Fruit fly (Drosophila melanogaster) whole organism, embryonic: Measurements from ENCODE around the gene Moe.
A peak's percentile ranks its signal among the peaks of the same experiment; 100 is the strongest.

Experiments used
- Ada2b ChIP-seq: fragments of 200-800 bp; sonication (Bioruptor generic); IDR thresholded peaks from 2 replicates; pipeline ENCODE4 v1.3.6; 2022; ENCODE audit warnings: missing biosample characterization, missing genetic modification characterization
- Aef1 ChIP-seq: fragments of 200-800 bp; sonication (Bioruptor generic); IDR thresholded peaks from 3 replicates; pipeline ENCODE4 v1.3.6; 2022; ENCODE audit warnings: missing biosample characterization, missing genetic modification characterization
- Awh ChIP-seq: fragments of 200-800 bp; sonication (Bioruptor generic); IDR thresholded peaks from 2 replicates; pipeline ENCODE4, ENCODE4 v1.3.6; 2022; ENCODE audit warnings: missing biosample characterization, missing genetic modification characterization
- CG11696 ChIP-seq: fragments of 200-800 bp; sonication (Bioruptor generic); IDR thresholded peaks from 2 replicates; pipeline ENCODE4 v1.3.6; 2022; ENCODE audit warnings: missing biosample characterization, missing genetic modification characterization
- CG12104 ChIP-seq: fragments of 200-800 bp; sonication (Bioruptor generic); optimal IDR thresholded peaks from 3 replicates; lab custom pipeline; 2016; ENCODE audit warnings: missing biosample characterization, missing genetic modification characterization
- CG12219 ChIP-seq: fragments of 200-800 bp; sonication (Bioruptor generic); optimal IDR thresholded peaks from 3 replicates; lab custom pipeline; 2018; ENCODE audit warnings: missing biosample characterization, mild to moderate bottlenecking, missing genetic modification characterization
- CG12391 ChIP-seq: fragments of 200-800 bp; sonication (Bioruptor generic); optimal IDR thresholded peaks from 3 replicates; lab custom pipeline; 2018; ENCODE audit warnings: missing biosample characterization, mild to moderate bottlenecking, missing genetic modification characterization, moderate library complexity
- CG13424 ChIP-seq: fragments of 200-800 bp; sonication (Bioruptor generic); optimal IDR thresholded peaks from 2 replicates; lab custom pipeline; 2019; ENCODE audit warnings: missing biosample characterization, mild to moderate bottlenecking, missing genetic modification characterization, moderate library complexity
- CG13624 ChIP-seq: fragments of 200-800 bp; sonication (Bioruptor generic); optimal IDR thresholded peaks from 2 replicates; lab custom pipeline; 2016; ENCODE audit warnings: missing biosample characterization, missing genetic modification characterization
- CG13894 ChIP-seq: fragments of 200-800 bp; sonication (Bioruptor generic); optimal IDR thresholded peaks from 3 replicates; lab custom pipeline; 2018; ENCODE audit warnings: missing biosample characterization, mild to moderate bottlenecking, missing genetic modification characterization, moderate library complexity
- CG14860 ChIP-seq: fragments of 200-800 bp; sonication (Bioruptor generic); IDR thresholded peaks from 3 replicates; pipeline ENCODE4 v1.3.6; 2022; ENCODE audit warnings: missing biosample characterization, missing genetic modification characterization; ENCODE audit not compliant: partially characterized antibody
- CG16779 ChIP-seq: fragments of 200-800 bp; sonication (Bioruptor generic); IDR thresholded peaks from 2 replicates; pipeline ENCODE4 v1.3.6; 2022; ENCODE audit warnings: missing biosample characterization, missing genetic modification characterization
- CG17186 ChIP-seq: fragments of 200-800 bp; sonication (Bioruptor generic); optimal IDR thresholded peaks from 3 replicates; lab custom pipeline; 2017; ENCODE audit warnings: missing biosample characterization, missing genetic modification reagents, missing genetic modification characterization
- CG17385 ChIP-seq: fragments of 200-800 bp; sonication (Bioruptor generic); optimal IDR thresholded peaks from 3 replicates; lab custom pipeline; 2018; ENCODE audit warnings: missing biosample characterization, mild to moderate bottlenecking, missing genetic modification characterization
- CG18262 ChIP-seq: fragments of 200-800 bp; optimal IDR thresholded peaks from 3 replicates; lab custom pipeline; 2019; ENCODE audit warnings: missing biosample characterization, mild to moderate bottlenecking, missing genetic modification characterization, moderate library complexity
- CG18476 ChIP-seq: fragments of 200-800 bp; sonication (Bioruptor generic); optimal IDR thresholded peaks from 2 replicates; lab custom pipeline; 2016; ENCODE audit warnings: missing biosample characterization, mild to moderate bottlenecking, missing genetic modification characterization
- CG18599 ChIP-seq: fragments of 200-800 bp; sonication (Bioruptor generic); optimal IDR thresholded peaks from 3 replicates; lab custom pipeline; 2017; ENCODE audit warnings: missing biosample characterization, missing genetic modification characterization, mild to moderate bottlenecking, moderate library complexity, missing genetic modification reagents
- CG2875 ChIP-seq: fragments of 200-800 bp; sonication (Bioruptor generic); optimal IDR thresholded peaks from 2 replicates; lab custom pipeline; 2017; ENCODE audit warnings: missing biosample characterization, mild to moderate bottlenecking, missing genetic modification characterization, missing genetic modification reagents
- CG31388 ChIP-seq: fragments of 200-800 bp; sonication (Bioruptor generic); optimal IDR thresholded peaks from 2 replicates; lab custom pipeline; 2016; ENCODE audit warnings: missing biosample characterization, missing genetic modification characterization
- CG4730 ChIP-seq: fragments of 200-800 bp; sonication (Bioruptor generic); IDR thresholded peaks from 2 replicates; pipeline ENCODE4 v1.3.6; 2022; ENCODE audit warnings: missing biosample characterization, missing genetic modification characterization
- CG7839 ChIP-seq: fragments of 200-800 bp; sonication (Bioruptor generic); optimal IDR thresholded peaks from 3 replicates; lab custom pipeline; 2018; ENCODE audit warnings: missing biosample characterization, mild to moderate bottlenecking, missing genetic modification characterization, moderate library complexity
- CG7928 ChIP-seq: fragments of 200-800 bp; sonication (Bioruptor generic); optimal IDR thresholded peaks from 2 replicates; lab custom pipeline; 2017; ENCODE audit warnings: missing biosample characterization, mild to moderate bottlenecking, missing genetic modification characterization
- CG9215 ChIP-seq: fragments of 200-800 bp; sonication (Bioruptor generic); IDR thresholded peaks from 2 replicates; pipeline ENCODE4 v1.3.6; 2022; ENCODE audit warnings: missing biosample characterization, missing genetic modification characterization
- CoRest ChIP-seq: fragments of 200-800 bp; sonication (Bioruptor generic); optimal IDR thresholded peaks from 3 replicates; lab custom pipeline; 2018; ENCODE audit warnings: missing biosample characterization, mild to moderate bottlenecking, missing genetic modification characterization, moderate library complexity
- Dip3 ChIP-seq: fragments of 200-800 bp; sonication (Bioruptor generic); optimal IDR thresholded peaks from 3 replicates; lab custom pipeline; 2016; ENCODE audit warnings: missing biosample characterization, missing genetic modification characterization
- E2f1 ChIP-seq: fragments of 200-800 bp; sonication (Bioruptor generic); IDR thresholded peaks from 2 replicates; pipeline ENCODE4 v1.3.6; 2022; ENCODE audit warnings: missing biosample characterization, missing genetic modification characterization
- Elba2 ChIP-seq: fragments of 200-800 bp; sonication (Bioruptor generic); optimal IDR thresholded peaks from 3 replicates; lab custom pipeline; 2016; ENCODE audit warnings: missing biosample characterization, missing genetic modification characterization
- Fer3 ChIP-seq: fragments of 200-800 bp; sonication (Bioruptor generic); optimal IDR thresholded peaks from 2 replicates; lab custom pipeline; 2018; ENCODE audit warnings: missing biosample characterization, mild to moderate bottlenecking, missing genetic modification characterization, moderate library complexity
- HHEX ChIP-seq: fragments of 200-800 bp; sonication (Bioruptor generic); optimal IDR thresholded peaks from 3 replicates; lab custom pipeline; 2017; ENCODE audit warnings: missing biosample characterization, mild to moderate bottlenecking, missing genetic modification characterization, missing genetic modification reagents
- Hey ChIP-seq: fragments of 200-800 bp; sonication (Bioruptor generic); optimal IDR thresholded peaks from 3 replicates; lab custom pipeline; 2018; ENCODE audit warnings: missing biosample characterization, mild to moderate bottlenecking, missing genetic modification characterization
- Hmr ChIP-seq: fragments of 200-800 bp; sonication (Bioruptor generic); optimal IDR thresholded peaks from 3 replicates; lab custom pipeline; 2017; ENCODE audit warnings: mild to moderate bottlenecking, missing biosample characterization, missing genetic modification reagents, missing genetic modification characterization
- Hr3 ChIP-seq: fragments of 200-800 bp; sonication (Bioruptor generic); optimal IDR thresholded peaks from 3 replicates; lab custom pipeline; 2016; ENCODE audit warnings: missing biosample characterization, missing genetic modification characterization
- MTF-1 ChIP-seq: fragments of 200-800 bp; sonication (Bioruptor generic); optimal IDR thresholded peaks from 2 replicates; lab custom pipeline; 2018; ENCODE audit warnings: missing biosample characterization, mild to moderate bottlenecking, missing genetic modification characterization, borderline replicate concordance
- az2 ChIP-seq: fragments of 200-800 bp; sonication (Bioruptor generic); optimal IDR thresholded peaks from 3 replicates; lab custom pipeline; 2016; ENCODE audit warnings: missing biosample characterization, missing genetic modification characterization
- bigmax ChIP-seq: fragments of 200-800 bp; sonication (Bioruptor generic); optimal IDR thresholded peaks from 2 replicates; lab custom pipeline; 2018; ENCODE audit warnings: missing biosample characterization, mild to moderate bottlenecking, missing genetic modification characterization
- cad ChIP-seq: fragments of >200 bp; optimal IDR thresholded peaks from 2 replicates; lab custom pipeline; 2017; ENCODE audit warnings: missing biosample characterization, missing genetic modification characterization
- chn ChIP-seq: fragments of 200-800 bp; sonication (Bioruptor generic); optimal IDR thresholded peaks from 2 replicates; lab custom pipeline; 2016; ENCODE audit warnings: missing biosample characterization, missing genetic modification characterization
- ci ChIP-seq: fragments of 200-800 bp; sonication (Bioruptor generic); IDR thresholded peaks from 3 replicates; pipeline ENCODE4 v1.3.6; 2022; ENCODE audit warnings: missing biosample characterization, missing genetic modification characterization
- crp ChIP-seq, 2 experiments: fragments of 200-800 bp; sonication (Bioruptor generic); optimal IDR thresholded peaks; 2 replicates in 1 of 2; 3 replicates in 1 of 2; lab custom pipeline; 2017; ENCODE audit warnings: missing biosample characterization in 2 of 2, missing genetic modification characterization in 2 of 2, mild to moderate bottlenecking in 1 of 2, moderate library complexity in 1 of 2
- dpn ChIP-seq, 2 experiments: fragments of 200-800 bp; sonication (Bioruptor generic); optimal IDR thresholded peaks; 3 replicates each; lab custom pipeline; 2016; ENCODE audit warnings: missing biosample characterization in 2 of 2, missing genetic modification characterization in 2 of 2
- gem ChIP-seq: fragments of 200-800 bp; sonication (Bioruptor generic); optimal IDR thresholded peaks from 2 replicates; lab custom pipeline; 2019; ENCODE audit warnings: missing biosample characterization, mild to moderate bottlenecking, missing genetic modification characterization, moderate library complexity
- ham ChIP-seq: fragments of 200-800 bp; sonication (Bioruptor generic); IDR thresholded peaks from 2 replicates; pipeline ENCODE4 v1.3.6; 2022; ENCODE audit warnings: missing biosample characterization, missing genetic modification characterization
- lab ChIP-seq: fragments of 200-800 bp; sonication (Bioruptor generic); optimal IDR thresholded peaks from 3 replicates; lab custom pipeline; 2017; ENCODE audit warnings: missing biosample characterization, missing genetic modification characterization, mild to moderate bottlenecking, moderate library complexity, missing genetic modification reagents
- lmd ChIP-seq: fragments of 200-800 bp; sonication (Bioruptor generic); IDR thresholded peaks from 2 replicates; pipeline ENCODE4 v1.3.6; 2022; ENCODE audit warnings: missing biosample characterization, missing genetic modification characterization
- phol ChIP-seq: fragments of 200-800 bp; sonication (Bioruptor generic); optimal IDR thresholded peaks from 3 replicates; lab custom pipeline; 2018; ENCODE audit warnings: missing biosample characterization, mild to moderate bottlenecking, missing genetic modification characterization, moderate library complexity
- sd ChIP-seq: fragments of 200-800 bp; sonication (Bioruptor generic); optimal IDR thresholded peaks from 3 replicates; lab custom pipeline; 2018; ENCODE audit warnings: missing biosample characterization, mild to moderate bottlenecking, missing genetic modification characterization, moderate library complexity
- tio ChIP-seq: fragments of 200-800 bp; sonication (Bioruptor generic); optimal IDR thresholded peaks from 2 replicates; lab custom pipeline; 2017; ENCODE audit warnings: missing biosample characterization, missing genetic modification characterization, inconsistent platforms
- tll ChIP-seq, 2 experiments: fragments of 200-800 bp in 1 of 2; fragments of >200 bp in 1 of 2; sonication (Bioruptor generic) in 1 of 2; optimal IDR thresholded peaks; 2 replicates each; lab custom pipeline; 2017 to 2019; ENCODE audit warnings: missing biosample characterization in 2 of 2, missing genetic modification characterization in 2 of 2, mild to moderate bottlenecking in 1 of 2, moderate library complexity in 1 of 2
- wek ChIP-seq: fragments of 200-800 bp; sonication (Bioruptor generic); optimal IDR thresholded peaks from 3 replicates; lab custom pipeline; 2018; ENCODE audit warnings: missing biosample characterization, mild to moderate bottlenecking, missing genetic modification characterization, moderate library complexity

The Moe gene

DNA sequence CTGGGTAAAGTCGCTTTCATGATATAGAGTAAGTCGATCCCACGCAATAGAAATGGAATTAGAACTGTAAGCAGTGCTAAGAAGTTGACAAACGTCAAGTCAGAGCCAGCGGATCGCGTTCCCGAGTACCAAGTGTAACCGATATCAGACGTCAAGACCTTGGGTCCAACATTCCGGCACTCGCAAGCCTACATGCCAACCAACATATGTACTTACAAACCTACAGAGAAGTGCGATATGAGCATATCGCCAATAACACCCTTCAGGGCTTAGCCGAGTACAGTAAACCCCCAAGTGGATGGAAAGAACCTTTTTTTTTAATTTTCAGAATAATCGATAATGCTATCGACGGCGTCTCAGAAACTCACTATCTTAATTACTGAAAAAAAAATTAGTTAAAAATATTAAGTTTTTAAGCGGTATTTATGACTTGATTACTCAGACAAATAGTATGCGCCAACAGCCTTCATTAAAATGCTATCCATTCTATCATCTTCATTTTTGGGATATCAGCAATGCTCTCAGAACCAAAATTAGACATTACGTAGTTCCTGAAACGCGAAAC, 5.6 kb downstream of the Moe start (continued):
- TF ChIP-seq CoRest (tag; lab: Kevin White, UChicago) = peak; percentile 68
- peak; percentile 10 for TF ChIP-seq chn (GFP tag; lab: Kevin White, UChicago)
- TF ChIP-seq Awh (GFP tag; lab: Robert Waterston, UW) = peak; percentile 50; the same call in 1 of the 2 replicates
- TF ChIP-seq CG13424 (tag; lab: Kevin White, UChicago) = peak; percentile 51
- peak; percentile 29 for TF ChIP-seq Dip3 (GFP tag; lab: Kevin White, UChicago)
- no peak for TF ChIP-seq MTF-1 (GFP tag; lab: Kevin White, UChicago)
- TF ChIP-seq CG17186 (GFP tag; lab: Kevin White, UChicago) = no peak
- TF ChIP-seq HHEX (GFP tag; lab: Kevin White, UChicago) = peak; percentile 59
- no peak for TF ChIP-seq CG11696 (GFP tag; lab: Robert Waterston, UW)
- peak; percentile 3 for TF ChIP-seq CG2875 (GFP tag; lab: Kevin White, UChicago)
- TF ChIP-seq Hr3 (GFP tag; lab: Kevin White, UChicago) = peak; percentile 33
- peak; percentile 63 for TF ChIP-seq Fer3 (tag; lab: Kevin White, UChicago)
- peak; percentile 49 for TF ChIP-seq CG12391
- peak; percentile 74 for TF ChIP-seq ci
- no peak for TF ChIP-seq cad (GFP tag; lab: Kevin White, UChicago)
- TF ChIP-seq az2 (GFP tag; lab: Kevin White, UChicago) = peak; percentile 12
- TF ChIP-seq CG14860 (GFP tag; lab: Robert Waterston, UW) = no peak
- no peak for TF ChIP-seq crp (GFP tag; optimal IDR thresholded peaks at IDR 0.05; lab: Kevin White, UChicago)
- TF ChIP-seq sd (tag; lab: Kevin White, UChicago) = peak; percentile 95
- TF ChIP-seq CG12104 = peak; percentile 50
- TF ChIP-seq Elba2 (GFP tag; lab: Kevin White, UChicago) = no peak
- peak; percentile 60 for TF ChIP-seq Aef1 (GFP tag; lab: Robert Waterston, UW)
- TF ChIP-seq gem (tag; lab: Kevin White, UChicago) = peak; percentile 69
- peak; percentile 84 for TF ChIP-seq lab (GFP tag; lab: Kevin White, UChicago)
- peak; percentile 4 for TF ChIP-seq CG13624 (GFP tag; lab: Kevin White, UChicago)
- TF ChIP-seq CG7839 (tag; lab: Kevin White, UChicago) = peak; percentile 72
- peak; percentile 72 for TF ChIP-seq Hmr (GFP tag; lab: Kevin White, UChicago)
- peak; percentile 16 for TF ChIP-seq CG12219 (GFP tag; lab: Kevin White, UChicago)
- TF ChIP-seq CG9215 (GFP tag; lab: Robert Waterston, UW) = peak; percentile 59; the same call in 1 of the 2 replicates
- peak; percentile 32 to 44 for TF ChIP-seq dpn (GFP tag; optimal IDR thresholded peaks at IDR 0.05; lab: Kevin White, UChicago)
- peak; percentile 88 for TF ChIP-seq CG18599 (GFP tag; lab: Kevin White, UChicago)
- no peak for TF ChIP-seq bigmax
- peak; percentile 75; the same call in 1 of the 2 replicates for TF ChIP-seq lmd (GFP tag; lab: Robert Waterston, UW)
- no peak for TF ChIP-seq CG16779
- no peak for TF ChIP-seq ham
- peak; percentile 35 for TF ChIP-seq CG18476 (GFP tag; lab: Kevin White, UChicago)
- no peak for TF ChIP-seq CG7928 (GFP tag; lab: Kevin White, UChicago)
- TF ChIP-seq E2f1 (GFP tag; lab: Robert Waterston, UW) = peak; percentile 56
- peak; percentile 41 for TF ChIP-seq CG13894 (tag; lab: Kevin White, UChicago)
- peak; percentile 36; the same call in 1 of the 2 replicates for TF ChIP-seq CG4730
- TF ChIP-seq tio = peak; percentile 1
- no peak for TF ChIP-seq CG31388 (GFP tag; lab: Kevin White, UChicago)
- peak; percentile 53 for TF ChIP-seq Ada2b (GFP tag; lab: Robert Waterston, UW)
- no peak for TF ChIP-seq tll (GFP tag; optimal IDR thresholded peaks at IDR 0.05; lab: Kevin White, UChicago)
- TF ChIP-seq CG17385 (GFP tag; lab: Kevin White, UChicago) = peak; percentile 54
- TF ChIP-seq Hey = no peak
- TF ChIP-seq wek (GFP tag; lab: Kevin White, UChicago) = no peak
- peak; percentile 33 for TF ChIP-seq phol (tag; lab: Kevin White, UChicago)
- peak; percentile 6 for TF ChIP-seq CG18262
